Fruit fly (Drosophila melanogaster) whole organism, prepupa: Measurements from ENCODE around the gene CG16789.

Experiments used
- CG11294 ChIP-seq: fragments of 200-800 bp; sonication (Bioruptor generic); IDR thresholded peaks from 2 replicates; pipeline ENCODE4 v1.3.6; 2022; ENCODE audit warnings: missing biosample characterization, missing genetic modification characterization
- CG4318 ChIP-seq: fragments of 200-800 bp; sonication (Bioruptor generic); optimal IDR thresholded peaks from 3 replicates; lab custom pipeline; 2017; ENCODE audit warnings: missing biosample characterization, mild to moderate bottlenecking, missing genetic modification characterization
- eg ChIP-seq: fragments of 200-800 bp; sonication (Bioruptor generic); IDR thresholded peaks from 3 replicates; pipeline ENCODE4 v1.3.6; 2022; ENCODE audit warnings: missing biosample characterization, missing genetic modification characterization
- salr ChIP-seq, 2 experiments: fragments of 200-800 bp; sonication (Bioruptor generic); optimal IDR thresholded peaks; 3 replicates each; lab custom pipeline; 2016 to 2018; ENCODE audit warnings: missing biosample characterization in 2 of 2, missing genetic modification characterization in 2 of 2, mild to moderate bottlenecking in 1 of 2

dm6 chr3R:9594251-9594581 lies 28.2 kb downstream of the CG16789 start:
- TF ChIP-seq eg (GFP tag; lab: Robert Waterston, UW) (no peak), CG4318 (GFP tag; lab: Kevin White, UChicago) (no peak), salr (GFP tag; optimal IDR thresholded peaks at IDR 0.05; lab: Kevin White, UChicago) (peak in 1 of 2 experiments; percentile 11), CG11294 (GFP tag; lab: Robert Waterston, UW) (no peak; the same call in 1 of the 2 replicates)
